Fruit fly (Drosophila melanogaster) whole organism, embryonic: ENCODE data around the gene Gcna.

Source experiments
- Abd-B ChIP-seq: fragments of 200-800 bp; sonication (Bioruptor generic); optimal IDR thresholded peaks from 2 replicates; lab custom pipeline; 2018; ENCODE audit warnings: missing biosample characterization, mild to moderate bottlenecking, missing genetic modification characterization, moderate library complexity
- Blimp-1 ChIP-seq: fragments of 200-800 bp; sonication (Bioruptor generic); optimal IDR thresholded peaks from 3 replicates; lab custom pipeline; 2018; ENCODE audit warnings: missing biosample characterization, missing genetic modification characterization, mild to moderate bottlenecking, moderate library complexity, missing genetic modification reagents
- CG3163 ChIP-seq: fragments of 200-800 bp; sonication (Bioruptor generic); optimal IDR thresholded peaks from 3 replicates; lab custom pipeline; 2016; ENCODE audit warnings: missing biosample characterization, missing genetic modification characterization
- CG33213 ChIP-seq: fragments of 200-800 bp; sonication (Bioruptor generic); optimal IDR thresholded peaks from 3 replicates; lab custom pipeline; 2016; ENCODE audit warnings: missing biosample characterization, missing genetic modification characterization
- ERR ChIP-seq: fragments of 200-800 bp; sonication (Bioruptor generic); optimal IDR thresholded peaks from 2 replicates; lab custom pipeline; 2016; ENCODE audit warnings: missing biosample characterization, missing genetic modification characterization
- Lpt ChIP-seq: fragments of >200 bp; optimal IDR thresholded peaks from 2 replicates; lab custom pipeline; 2018; ENCODE audit warnings: missing biosample characterization, missing genetic modification characterization
- Oli ChIP-seq: fragments of 200-800 bp; sonication (Bioruptor generic); optimal IDR thresholded peaks from 2 replicates; lab custom pipeline; 2018; ENCODE audit warnings: missing biosample characterization, mild to moderate bottlenecking, missing genetic modification characterization, moderate library complexity
- TFAM ChIP-seq: fragments of 200-800 bp; sonication (Bioruptor generic); optimal IDR thresholded peaks from 2 replicates; lab custom pipeline; 2017; ENCODE audit warnings: missing biosample characterization, missing genetic modification characterization, inconsistent platforms
- chinmo ChIP-seq: fragments of 200-800 bp; sonication (Bioruptor generic); IDR thresholded peaks from 4 replicates; pipeline ENCODE4 v1.3.6; 2022; ENCODE audit warnings: missing biosample characterization, missing genetic modification characterization; ENCODE audit not compliant: partially characterized antibody
- jing ChIP-seq: fragments of 200-800 bp; sonication (Bioruptor generic); optimal IDR thresholded peaks from 2 replicates; lab custom pipeline; 2018; ENCODE audit warnings: missing biosample characterization, mild to moderate bottlenecking, missing genetic modification characterization
- p53 ChIP-seq: fragments of 200-800 bp; sonication (Bioruptor generic); optimal IDR thresholded peaks from 2 replicates; lab custom pipeline; 2016; ENCODE audit warnings: missing biosample characterization, missing genetic modification characterization
- pho ChIP-seq: fragments of 200-800 bp; sonication (Bioruptor generic); optimal IDR thresholded peaks from 2 replicates; lab custom pipeline; 2016; ENCODE audit warnings: missing biosample characterization, missing genetic modification characterization
- shn ChIP-seq: fragments of 200-800 bp; sonication (Bioruptor generic); optimal IDR thresholded peaks from 3 replicates; lab custom pipeline; 2016; ENCODE audit warnings: missing biosample characterization, missing genetic modification characterization

DNA sequence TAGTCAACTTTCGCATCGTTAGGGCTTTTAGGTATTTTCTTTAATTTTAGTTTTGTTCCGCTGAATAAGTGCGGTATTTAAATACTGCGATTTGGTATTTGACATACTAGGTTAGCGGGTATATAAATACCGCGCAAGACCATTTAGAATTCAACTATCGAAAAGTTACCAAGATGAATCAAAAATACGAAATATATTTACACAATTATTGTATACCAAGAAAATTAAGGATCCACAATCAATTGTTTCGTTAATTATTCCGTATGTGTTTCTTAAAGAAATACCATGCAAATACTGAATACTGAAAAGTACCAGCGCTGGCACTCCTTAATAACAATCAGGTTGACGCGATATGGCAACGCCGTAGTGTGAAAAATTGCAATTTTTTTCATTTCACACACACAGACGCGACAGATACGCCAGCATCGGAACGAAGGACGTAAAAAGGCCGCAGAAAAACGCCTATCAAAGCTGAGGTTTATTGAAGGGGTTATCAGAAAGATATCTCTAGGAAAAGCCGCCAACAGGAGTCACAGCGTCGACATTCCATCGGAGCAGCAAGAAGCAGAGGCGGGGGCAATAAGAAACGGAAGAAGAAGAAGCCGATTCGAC, 8.0 kb upstream of the Gcna start, which contains the start of the genes Pgam5 and Vps26:
- TF ChIP-seq CG3163 (no peak), Lpt (GFP tag; lab: Kevin White, UChicago) (no peak), pho (GFP tag; lab: Kevin White, UChicago) (no peak), Oli (tag; lab: Kevin White, UChicago) (no peak), Blimp-1 (GFP tag; lab: Kevin White, UChicago) (no peak), jing (no peak), shn (GFP tag; lab: Kevin White, UChicago) (no peak), ERR (GFP tag; lab: Kevin White, UChicago) (no peak), TFAM (GFP tag; lab: Kevin White, UChicago) (no peak), p53 (GFP tag; lab: Kevin White, UChicago) (no peak), CG33213 (GFP tag; lab: Kevin White, UChicago) (no peak), Abd-B (GFP tag; lab: Kevin White, UChicago) (no peak), chinmo (GFP tag; lab: Robert Waterston, UW) (no peak)
